Worm (Caenorhabditis elegans) whole organism, young adult: ENCODE measurements around the gene tufm-1.

Experiments
- B0035.1 ChIP-seq: sonication (generic microtip); optimal IDR thresholded peaks from 2 replicates; lab custom pipeline; 2016; ENCODE audit warnings: missing genetic modification characterization, mild to moderate bottlenecking, missing compliant biosample characterization, missing genotype, missing genetic modification reagents
- C06A6.2 ChIP-seq: fragments of 200-800 bp; sonication (Bioruptor generic); conservative IDR thresholded peaks from 2 replicates; pipeline ENCODE4 v1.3.6; 2022; ENCODE audit warnings: missing genetic modification characterization, missing compliant biosample characterization
- D2030.7 ChIP-seq: fragments of 200-800 bp; sonication (Bioruptor generic); IDR thresholded peaks from 2 replicates; pipeline ENCODE4 v1.3.6; 2022; ENCODE audit warnings: missing genetic modification reagents, missing genetic modification characterization, missing compliant biosample characterization
- F33H1.4 ChIP-seq: fragments of 200-800 bp; sonication (Bioruptor generic); IDR thresholded peaks from 2 replicates; pipeline ENCODE4 v1.3.6; 2022; ENCODE audit warnings: missing genetic modification reagents, missing genetic modification characterization, missing compliant biosample characterization
- F49E8.2 ChIP-seq: sonication (generic microtip); optimal IDR thresholded peaks from 3 replicates; lab custom pipeline; 2017; ENCODE audit warnings: missing genetic modification characterization, mild to moderate bottlenecking, missing compliant biosample characterization, antibody characterized with exemption, moderate library complexity; ENCODE audit not compliant: insufficient read depth
- F55B11.4 ChIP-seq: sonication (generic microtip); optimal IDR thresholded peaks from 2 replicates; lab custom pipeline; 2016; ENCODE audit warnings: missing compliant biosample characterization, missing genetic modification characterization, borderline replicate concordance; ENCODE audit not compliant: insufficient read depth
- K11D2.4 ChIP-seq: fragments of 200-800 bp; sonication (Bioruptor generic); IDR thresholded peaks from 2 replicates; pipeline ENCODE4 v1.3.6; 2022; ENCODE audit warnings: missing genetic modification reagents, missing genetic modification characterization, missing compliant biosample characterization
- Y53G8AR.9 ChIP-seq: fragments of 200-800 bp; sonication (Bioruptor generic); conservative IDR thresholded peaks from 2 replicates; pipeline ENCODE4 v1.3.6; 2022; ENCODE audit warnings: missing genetic modification reagents, missing genetic modification characterization, missing compliant biosample characterization
- Y79H2A.3 ChIP-seq: fragments of 200-800 bp; sonication (Bioruptor generic); conservative IDR thresholded peaks from 2 replicates; pipeline ENCODE4 v1.3.6; 2022; ENCODE audit warnings: missing genetic modification reagents, missing genetic modification characterization, missing compliant biosample characterization
- akir-1 ChIP-seq: fragments of 200-800 bp; sonication (Bioruptor generic); optimal IDR thresholded peaks from 2 replicates; lab custom pipeline; 2018; ENCODE audit warnings: mild to moderate bottlenecking, missing genetic modification characterization, moderate library complexity, missing compliant biosample characterization
- aptf-3 ChIP-seq: fragments of 200-800 bp; sonication (Bioruptor generic); IDR thresholded peaks from 2 replicates; pipeline ENCODE4 v1.3.6; 2022; ENCODE audit warnings: missing genetic modification characterization, missing compliant biosample characterization
- attf-5 ChIP-seq: fragments of 200-800 bp; sonication (Bioruptor generic); optimal IDR thresholded peaks from 2 replicates; lab custom pipeline; 2018; ENCODE audit warnings: mild to moderate bottlenecking, missing genetic modification characterization, missing compliant biosample characterization
- ceh-100 ChIP-seq: fragments of 200-800 bp; sonication (Bioruptor generic); IDR thresholded peaks from 2 replicates; pipeline ENCODE4 v1.3.6; 2022; ENCODE audit warnings: missing genetic modification reagents, missing genetic modification characterization, missing compliant biosample characterization
- ceh-40 ChIP-seq: fragments of 200-800 bp; sonication (Bioruptor generic); IDR thresholded peaks from 2 replicates; pipeline ENCODE4 v1.3.6; 2022; ENCODE audit warnings: missing genetic modification characterization, missing compliant biosample characterization
- die-1 ChIP-seq: sonication (generic microtip); optimal IDR thresholded peaks from 2 replicates; lab custom pipeline; 2016; ENCODE audit warnings: missing genotype, mild to moderate bottlenecking, missing genetic modification characterization, missing compliant biosample characterization
- egrh-3 ChIP-seq: fragments of 200-800 bp; sonication (Bioruptor generic); IDR thresholded peaks from 2 replicates; pipeline ENCODE4 v1.3.6; 2022; ENCODE audit warnings: missing genetic modification reagents, missing genetic modification characterization, missing compliant biosample characterization
- ekl-4 ChIP-seq: fragments of 200-800 bp; sonication (Bioruptor generic); IDR thresholded peaks from 2 replicates; pipeline ENCODE4 v1.3.6; 2022; ENCODE audit warnings: missing genetic modification reagents, missing genetic modification characterization, missing compliant biosample characterization
- hmg-1.2 ChIP-seq: fragments of 200-800 bp; sonication (Bioruptor generic); IDR thresholded peaks from 2 replicates; pipeline ENCODE4 v1.3.6; 2022; ENCODE audit warnings: missing genetic modification reagents, missing genetic modification characterization, missing compliant biosample characterization
- hmg-20 ChIP-seq: fragments of 200-800 bp; sonication (Bioruptor generic); IDR thresholded peaks from 2 replicates; pipeline ENCODE4 v1.3.6; 2022; ENCODE audit warnings: missing genetic modification reagents, missing genetic modification characterization, missing compliant biosample characterization
- let-607 ChIP-seq, 2 experiments: fragments of 200-800 bp in 1 of 2; sonication (Bioruptor generic) in 1 of 2; sonication (generic microtip) in 1 of 2; optimal IDR thresholded peaks; 2 replicates each; lab custom pipeline; 2016 to 2018; ENCODE audit warnings: mild to moderate bottlenecking in 2 of 2, missing compliant biosample characterization in 2 of 2, missing genetic modification characterization in 2 of 2, moderate library complexity in 2 of 2, missing genotype in 1 of 2
- lin-35 ChIP-seq, 3 experiments: fragments of 150-350 bp in 2 of 3; sonication (generic microtip) in 1 of 3; optimal IDR thresholded peaks; 2 replicates each; lab custom pipeline; 2014 to 2018; ENCODE audit warnings: missing biosample characterization in 3 of 3, missing genetic modification characterization in 3 of 3, missing genetic modification reagents in 3 of 3
- lin-40 ChIP-seq: sonication (generic microtip); optimal IDR thresholded peaks from 2 replicates; lab custom pipeline; 2016; ENCODE audit warnings: missing genetic modification characterization, mild to moderate bottlenecking, missing compliant biosample characterization, missing genotype, missing genetic modification reagents
- lin-54 ChIP-seq: fragments of 200-800 bp; sonication (Bioruptor generic); optimal IDR thresholded peaks from 2 replicates; lab custom pipeline; 2018; ENCODE audit warnings: mild to moderate bottlenecking, missing genetic modification characterization, missing compliant biosample characterization
- lsl-1 ChIP-seq: fragments of 200-800 bp; sonication (Bioruptor generic); optimal IDR thresholded peaks from 2 replicates; lab custom pipeline; 2018; ENCODE audit warnings: mild to moderate bottlenecking, missing genetic modification characterization, moderate library complexity, missing compliant biosample characterization
- madf-6 ChIP-seq: fragments of 200-800 bp; sonication (Bioruptor generic); IDR thresholded peaks from 2 replicates; pipeline ENCODE4 v1.3.6; 2022; ENCODE audit warnings: missing genetic modification reagents, missing genetic modification characterization, missing compliant biosample characterization
- mcd-1 ChIP-seq: fragments of 200-800 bp; sonication (Bioruptor generic); IDR thresholded peaks from 2 replicates; pipeline ENCODE4 v1.3.6; 2022; ENCODE audit warnings: missing genetic modification reagents, missing genetic modification characterization, missing compliant biosample characterization
- mel-28 ChIP-seq: sonication (generic microtip); optimal IDR thresholded peaks from 2 replicates; lab custom pipeline; 2016; ENCODE audit warnings: borderline replicate concordance, mild to moderate bottlenecking, missing genetic modification characterization, missing compliant biosample characterization
- mxl-1 ChIP-seq: sonication (generic microtip); optimal IDR thresholded peaks from 2 replicates; lab custom pipeline; 2016; ENCODE audit warnings: missing genetic modification characterization, missing compliant biosample characterization
- nhr-90 ChIP-seq: sonication (generic microtip); optimal IDR thresholded peaks from 2 replicates; lab custom pipeline; 2016; ENCODE audit warnings: missing genotype, mild to moderate bottlenecking, missing genetic modification characterization, missing compliant biosample characterization
- pbrm-1 ChIP-seq: fragments of 200-800 bp; sonication (Bioruptor generic); IDR thresholded peaks from 2 replicates; pipeline ENCODE4 v1.3.6; 2022; ENCODE audit warnings: missing genetic modification reagents, missing genetic modification characterization, missing compliant biosample characterization
- repo-1 ChIP-seq: sonication (generic microtip); optimal IDR thresholded peaks from 2 replicates; lab custom pipeline; 2017; ENCODE audit warnings: mild to moderate bottlenecking, missing genetic modification characterization, missing compliant biosample characterization
- sea-2 ChIP-seq: fragments of 200-800 bp; sonication (Bioruptor generic); IDR thresholded peaks from 2 replicates; pipeline ENCODE4 v1.3.6; 2022; ENCODE audit warnings: missing genetic modification characterization, missing compliant biosample characterization
- snpc-1.1 ChIP-seq: sonication (generic microtip); optimal IDR thresholded peaks from 2 replicates; lab custom pipeline; 2017; ENCODE audit warnings: missing genetic modification characterization, mild to moderate bottlenecking, missing compliant biosample characterization, antibody characterized with exemption, moderate library complexity, missing genotype, missing genetic modification reagents; ENCODE audit not compliant: insufficient read depth
- snpc-3.4 ChIP-seq: sonication (generic microtip); optimal IDR thresholded peaks from 2 replicates; lab custom pipeline; 2017; ENCODE audit warnings: missing genetic modification characterization, mild to moderate bottlenecking, missing compliant biosample characterization, antibody characterized with exemption, moderate library complexity, missing genotype, missing genetic modification reagents
- snpc-4 ChIP-seq, 5 experiments: fragments of 150-350 bp in 1 of 5; sonication (generic microtip) in 4 of 5; optimal IDR thresholded peaks; 2 replicates each; lab custom pipeline; 2014 to 2018; ENCODE audit warnings: missing genetic modification characterization in 5 of 5, missing biosample characterization in 3 of 5, antibody characterized with exemption in 2 of 5, mild to moderate bottlenecking in 2 of 5, missing compliant biosample characterization in 2 of 5, missing genotype in 2 of 5, moderate library complexity in 2 of 5, missing genetic modification reagents in 1 of 5
- tbx-9 ChIP-seq: sonication (generic microtip); optimal IDR thresholded peaks from 2 replicates; lab custom pipeline; 2016; ENCODE audit warnings: borderline replicate concordance, missing genetic modification characterization, inconsistent platforms, missing compliant biosample characterization
- zfh-2 ChIP-seq: fragments of 200-800 bp; sonication (Bioruptor generic); conservative IDR thresholded peaks from 2 replicates; pipeline ENCODE4 v1.3.6; 2022; ENCODE audit warnings: missing genetic modification reagents, missing genetic modification characterization, missing compliant biosample characterization
- zim-3 ChIP-seq: sonication (generic microtip); optimal IDR thresholded peaks from 2 replicates; lab custom pipeline; 2017; ENCODE audit warnings: mild to moderate bottlenecking, missing genetic modification characterization, moderate library complexity, missing compliant biosample characterization

tufm-1 gene

DNA sequence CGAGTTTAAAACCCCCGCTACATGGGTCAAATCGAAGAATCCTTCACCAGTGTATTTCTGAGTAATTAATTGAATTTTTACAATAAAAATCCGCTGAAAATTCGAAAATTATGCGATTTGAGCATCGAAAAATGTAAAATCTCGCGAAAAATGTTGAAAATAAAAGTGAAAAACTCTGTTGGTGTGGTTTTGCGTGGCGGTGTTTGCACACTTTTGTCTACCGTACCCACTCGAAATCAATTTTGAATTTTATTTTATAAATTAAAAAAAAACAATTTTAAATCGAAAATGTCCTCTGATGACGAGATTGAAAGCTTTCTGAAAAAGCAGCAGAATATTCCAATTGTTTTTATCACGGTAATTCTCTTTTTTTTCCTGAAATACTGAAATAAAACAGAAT, 34.0 kb downstream of the tufm-1 start, which contains the start of gene Y71H2AM.6:
Gene Y71H2AM.6, plus strand, starts transcription at position 264 of the 400 bp plus-strand sequence.
- no peak for TF ChIP-seq die-1 (tag; lab: Kevin White, UChicago)
- TF ChIP-seq mcd-1 = peak; percentile 38; the same call in 1 of the 2 replicates
- peak; percentile 65 for TF ChIP-seq lin-54 (GFP tag; lab: Kevin White, UChicago)
- peak; percentile 31 for TF ChIP-seq attf-5
- no peak for TF ChIP-seq sea-2 (GFP tag; lab: Robert Waterston, UW)
- TF ChIP-seq mel-28 (tag; lab: Kevin White, UChicago) = no peak
- peak in 1 of 3 experiments; percentile 3 for TF ChIP-seq lin-35 (GFP tag; optimal IDR thresholded peaks at IDR 0.05; lab: Kevin White, UChicago)
- TF ChIP-seq snpc-3.4 (tag; lab: Kevin White, UChicago) = no peak
- peak; percentile 84 for TF ChIP-seq lsl-1 (GFP tag; lab: Kevin White, UChicago)
- peak; percentile 48 for TF ChIP-seq F33H1.4 (GFP tag; lab: Robert Waterston, UW)
- peak; percentile 57; the same call in 1 of the 2 replicates for TF ChIP-seq madf-6 (GFP tag; lab: Robert Waterston, UW)
- TF ChIP-seq snpc-1.1 (tag; lab: Kevin White, UChicago) = peak; percentile 6
- TF ChIP-seq, all 124 proteins: peak for 8

DNA sequence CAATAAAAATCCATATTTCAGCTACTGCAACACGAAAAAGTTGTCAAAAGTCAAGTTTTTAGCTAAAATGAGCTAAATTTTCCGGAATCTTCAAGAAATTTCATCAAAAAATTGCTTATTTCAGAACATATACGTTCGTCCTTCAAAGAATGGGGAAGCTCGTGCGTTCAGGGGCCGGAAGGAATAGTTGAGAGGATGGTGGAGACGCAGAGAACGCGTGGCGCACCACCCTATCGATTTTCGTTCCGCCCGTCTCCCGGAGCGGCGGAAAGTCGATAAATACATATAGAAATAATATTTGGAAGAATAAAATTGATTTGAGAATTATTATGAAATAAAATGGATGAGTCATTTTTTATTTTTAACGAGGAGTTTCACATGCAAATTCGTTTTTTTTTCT, 34.5 kb downstream of the tufm-1 start:
- TF ChIP-seq F55B11.4 (tag; lab: Kevin White, UChicago) (no peak), lin-35 (GFP tag; optimal IDR thresholded peaks at IDR 0.05; lab: Kevin White, UChicago) (no peak), hmg-1.2 (GFP tag; lab: Robert Waterston, UW) (0 out of 2 replicates have a peak, but pooled peaks have one; percentile 12), nhr-90 (no peak), snpc-4 (GFP tag; optimal IDR thresholded peaks at IDR 0.05; lab: Kevin White, UChicago) (no peak), snpc-4 (tag; optimal IDR thresholded peaks at IDR 0.05; lab: Kevin White, UChicago) (no peak)

DNA sequence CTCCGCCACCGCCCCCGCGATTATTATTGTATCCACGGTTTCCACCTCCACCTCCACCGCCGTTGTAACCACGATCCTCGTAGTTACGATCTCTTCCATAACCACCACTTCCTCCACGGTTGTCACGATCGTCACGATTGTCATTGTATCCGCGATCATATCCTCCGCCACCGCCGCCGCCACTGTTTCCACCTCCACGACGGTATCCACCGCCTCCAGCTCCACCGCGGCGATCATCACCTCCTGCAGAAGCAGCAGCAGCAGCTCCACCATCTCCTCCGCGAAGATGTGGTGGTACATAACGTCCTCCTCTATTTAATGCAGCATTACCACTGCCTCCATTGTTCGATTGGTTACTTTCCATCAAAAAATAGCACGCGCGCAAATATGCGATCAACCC, 36.1 kb downstream of the tufm-1 start, which contains the start of gene laf-1:
Gene laf-1, minus strand, starts transcription at position 399 of the 400 bp plus-strand sequence.
- peak; percentile 65; the same call in 1 of the 2 replicates for TF ChIP-seq egrh-3 (GFP tag; lab: Robert Waterston, UW)
- TF ChIP-seq mxl-1 (tag; lab: Kevin White, UChicago) = no peak
- TF ChIP-seq mcd-1 = 0 out of 2 replicates have a peak, but pooled peaks have one; percentile 24
- peak; percentile 73 for TF ChIP-seq zfh-2 (GFP tag; lab: Robert Waterston, UW)
- TF ChIP-seq, all 124 proteins: peak for 3

DNA sequence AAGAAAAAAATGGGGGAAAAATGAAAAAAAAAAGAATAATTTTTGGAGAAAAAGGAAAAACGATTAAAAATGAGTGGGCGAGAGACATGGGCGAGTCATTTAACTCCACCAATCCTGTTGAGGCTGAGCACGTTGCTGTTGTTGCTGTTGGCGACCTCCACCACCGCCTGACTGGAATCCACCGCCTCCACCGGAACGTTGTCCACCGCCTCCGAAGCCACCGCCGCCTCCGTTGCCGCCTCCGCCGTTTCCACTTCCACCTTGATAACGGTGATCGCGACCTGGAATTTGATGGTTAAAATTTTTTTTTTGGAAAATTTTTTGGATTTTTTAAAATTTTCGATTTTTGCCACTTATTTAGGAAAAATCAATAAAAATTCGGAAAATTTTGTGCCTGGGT, 44.0 kb downstream of the tufm-1 start:
- no peak for TF ChIP-seq aptf-3
- TF ChIP-seq F49E8.2 (tag; lab: Kevin White, UChicago) = no peak
- no peak for TF ChIP-seq F33H1.4 (GFP tag; lab: Robert Waterston, UW)
- TF ChIP-seq egrh-3 (GFP tag; lab: Robert Waterston, UW) = peak; percentile 55; the same call in 1 of the 2 replicates
- no peak for TF ChIP-seq Y79H2A.3 (GFP tag; lab: Robert Waterston, UW)
- no peak for TF ChIP-seq lsl-1 (GFP tag; lab: Kevin White, UChicago)
- TF ChIP-seq zfh-2 (GFP tag; lab: Robert Waterston, UW) = peak; percentile 78
- TF ChIP-seq K11D2.4 (GFP tag; lab: Robert Waterston, UW) = no peak

DNA sequence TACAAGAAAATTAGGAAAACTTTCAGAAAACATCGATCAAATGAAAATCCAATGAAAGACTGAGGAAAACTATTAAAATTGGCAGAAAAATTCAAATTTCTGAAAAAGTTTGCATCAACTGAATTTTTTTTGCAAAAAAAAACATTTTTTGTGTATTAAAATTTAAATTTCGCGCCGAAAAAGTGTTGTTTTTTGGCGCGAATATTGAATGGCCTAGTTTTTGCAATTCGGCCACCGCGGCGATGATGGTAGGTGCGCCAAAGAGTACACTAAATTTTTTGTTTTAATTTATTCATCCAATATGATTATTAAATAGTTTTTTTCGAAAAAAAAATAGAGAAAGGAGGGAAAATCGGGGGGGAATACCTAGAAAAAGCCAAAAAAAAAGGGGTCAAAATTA, 45.7 kb downstream of the tufm-1 start:
- TF ChIP-seq hmg-20 (GFP tag; lab: Robert Waterston, UW) = no peak
- TF ChIP-seq ceh-100 (GFP tag; lab: Robert Waterston, UW) = no peak
- TF ChIP-seq pbrm-1 (GFP tag; lab: Robert Waterston, UW) = no peak
- TF ChIP-seq mxl-1 (tag; lab: Kevin White, UChicago) = no peak
- no peak for TF ChIP-seq C06A6.2 (GFP tag; lab: Robert Waterston, UW)
- no peak for TF ChIP-seq D2030.7 (GFP tag; lab: Robert Waterston, UW)
- TF ChIP-seq akir-1 (GFP tag; lab: Kevin White, UChicago) = no peak
- TF ChIP-seq tbx-9 (tag; lab: Kevin White, UChicago) = no peak
- TF ChIP-seq let-607 (tag; optimal IDR thresholded peaks at IDR 0.05; lab: Kevin White, UChicago) = no peak
- no peak for TF ChIP-seq ceh-40 (GFP tag; lab: Robert Waterston, UW)
- no peak for TF ChIP-seq zim-3 (tag; lab: Kevin White, UChicago)
- TF ChIP-seq Y79H2A.3 (GFP tag; lab: Robert Waterston, UW) = no peak
- TF ChIP-seq Y53G8AR.9 (GFP tag; lab: Robert Waterston, UW) = no peak
- no peak for TF ChIP-seq B0035.1
- TF ChIP-seq ekl-4 = no peak
- TF ChIP-seq lin-40 = no peak
- no peak for TF ChIP-seq repo-1 (tag; lab: Kevin White, UChicago)
- no peak for TF ChIP-seq mel-28 (tag; lab: Kevin White, UChicago)
